Fruit fly (Drosophila melanogaster) whole organism, wandering third instar larva: Measurements from ENCODE around the gene Sugb.
A peak's percentile ranks its signal among the peaks of the same experiment; 100 is the strongest.

Experiments
- Abd-B ChIP-seq: fragments of >200 bp; optimal IDR thresholded peaks from 2 replicates; lab custom pipeline; 2017; ENCODE audit warnings: missing biosample characterization, missing genetic modification characterization
- CG32264 ChIP-seq: fragments of 200-800 bp; sonication (Bioruptor generic); optimal IDR thresholded peaks from 2 replicates; lab custom pipeline; 2016; ENCODE audit warnings: missing biosample characterization, missing genetic modification characterization
- CG9705 ChIP-seq: fragments of 200-800 bp; sonication (Bioruptor generic); optimal IDR thresholded peaks from 2 replicates; lab custom pipeline; 2018; ENCODE audit warnings: missing biosample characterization, mild to moderate bottlenecking, missing genetic modification characterization
- CrebA ChIP-seq: fragments of 200-800 bp; sonication (Bioruptor generic); optimal IDR thresholded peaks from 2 replicates; lab custom pipeline; 2016; ENCODE audit warnings: missing biosample characterization, mild to moderate bottlenecking, missing genetic modification characterization, borderline replicate concordance
- Dfd ChIP-seq: fragments of >200 bp; optimal IDR thresholded peaks from 2 replicates; lab custom pipeline; 2017; ENCODE audit warnings: missing biosample characterization, missing genetic modification characterization
- Dif ChIP-seq: fragments of 200-275, 200-300 bp; sonication (Bioruptor generic); optimal IDR thresholded peaks from 2 replicates; lab custom pipeline; 2018; ENCODE audit warnings: missing biosample characterization, missing genetic modification characterization; ENCODE audit not compliant: partially characterized antibody
- GATAd ChIP-seq: sonication (Bioruptor generic); optimal IDR thresholded peaks from 2 replicates; lab custom pipeline; 2016; ENCODE audit warnings: missing biosample characterization, missing genetic modification characterization
- HLH106 ChIP-seq: fragments of 200-800 bp; optimal IDR thresholded peaks from 3 replicates; lab custom pipeline; 2019; ENCODE audit warnings: missing biosample characterization, mild to moderate bottlenecking, missing genetic modification characterization, moderate library complexity
- Hnf4 ChIP-seq: fragments of 200-800 bp; sonication (Bioruptor generic); optimal IDR thresholded peaks from 2 replicates; lab custom pipeline; 2016; ENCODE audit warnings: missing biosample characterization, mild to moderate bottlenecking, missing genetic modification characterization
- Hr78 ChIP-seq: fragments of >200 bp; optimal IDR thresholded peaks from 2 replicates; lab custom pipeline; 2017; ENCODE audit warnings: missing biosample characterization, missing genetic modification characterization
- Hr83 ChIP-seq: fragments of 200-300 bp; sonication (Bioruptor generic); optimal IDR thresholded peaks from 2 replicates; lab custom pipeline; 2016; ENCODE audit warnings: missing biosample characterization, mild to moderate bottlenecking, missing genetic modification characterization, moderate library complexity; ENCODE audit not compliant: poor library complexity, severe bottlenecking
- Jra ChIP-seq: sonication (Bioruptor generic); optimal IDR thresholded peaks from 2 replicates; lab custom pipeline; 2016; ENCODE audit warnings: missing biosample characterization, missing genetic modification characterization
- Mio ChIP-seq: sonication (Bioruptor generic); optimal IDR thresholded peaks from 2 replicates; lab custom pipeline; 2016; ENCODE audit warnings: missing biosample characterization, missing genetic modification characterization
- Myc ChIP-seq: fragments of >200 bp; optimal IDR thresholded peaks from 2 replicates; lab custom pipeline; 2017
- N ChIP-seq: fragments of >200 bp; optimal IDR thresholded peaks from 2 replicates; lab custom pipeline; 2018; ENCODE audit warnings: missing biosample characterization, missing external identifiers, missing genetic modification characterization
- OdsH ChIP-seq: fragments of 200-800 bp; sonication (Bioruptor generic); optimal IDR thresholded peaks from 2 replicates; lab custom pipeline; 2016; ENCODE audit warnings: missing biosample characterization, mild to moderate bottlenecking, missing genetic modification characterization
- Rel ChIP-seq, 2 experiments: fragments of 200-800 bp; sonication (Bioruptor generic) in 1 of 2; optimal IDR thresholded peaks; 2 replicates in 1 of 2; 3 replicates in 1 of 2; lab custom pipeline; 2016 to 2019; ENCODE audit warnings: mild to moderate bottlenecking in 2 of 2, missing biosample characterization in 2 of 2, missing genetic modification characterization in 2 of 2, moderate library complexity in 1 of 2
- Sp1 ChIP-seq: fragments of 200-800 bp; sonication (Bioruptor generic); optimal IDR thresholded peaks from 3 replicates; lab custom pipeline; 2019; ENCODE audit warnings: missing biosample characterization, mild to moderate bottlenecking, missing genetic modification characterization, moderate library complexity
- Vsx2 ChIP-seq: fragments of 200-300, 225-300 bp; sonication (Bioruptor generic); optimal IDR thresholded peaks from 2 replicates; lab custom pipeline; 2018; ENCODE audit warnings: missing biosample characterization, missing genetic modification characterization; ENCODE audit not compliant: partially characterized antibody
- br ChIP-seq: fragments of 200-800 bp; sonication (Bioruptor generic); optimal IDR thresholded peaks from 2 replicates; lab custom pipeline; 2016; ENCODE audit warnings: missing biosample characterization, missing genetic modification characterization
- brk ChIP-seq: fragments of 200-800 bp; sonication (Bioruptor generic); optimal IDR thresholded peaks from 2 replicates; lab custom pipeline; 2016; ENCODE audit warnings: missing biosample characterization, mild to moderate bottlenecking, missing genetic modification characterization
- dl ChIP-seq, 2 experiments: fragments of 175-275, 200-275 bp in 1 of 2; fragments of 200-275 bp in 1 of 2; sonication (Bioruptor generic); optimal IDR thresholded peaks; lab custom pipeline; 2018; ENCODE audit warnings: mild to moderate bottlenecking in 2 of 2, missing biosample characterization in 2 of 2, missing genetic modification characterization in 2 of 2, moderate library complexity in 2 of 2; ENCODE audit not compliant: partially characterized antibody in 2 of 2, insufficient read depth in 1 of 2
- dmrt93B ChIP-seq: fragments of 200-800 bp; sonication (Bioruptor generic); optimal IDR thresholded peaks from 2 replicates; lab custom pipeline; 2018; ENCODE audit warnings: missing biosample characterization, mild to moderate bottlenecking, missing genetic modification characterization
- dsf ChIP-seq: sonication (Bioruptor generic); optimal IDR thresholded peaks from 2 replicates; lab custom pipeline; 2016; ENCODE audit warnings: missing biosample characterization, missing genetic modification characterization, borderline replicate concordance
- ey ChIP-seq: fragments of 200-800 bp; sonication (Bioruptor generic); optimal IDR thresholded peaks from 2 replicates; lab custom pipeline; 2016; ENCODE audit warnings: missing biosample characterization, missing genetic modification characterization
- foxo ChIP-seq, 2 experiments: fragments of 200-800 bp; sonication (Bioruptor generic); optimal IDR thresholded peaks; 2 replicates in 1 of 2; 3 replicates in 1 of 2; lab custom pipeline; 2016 to 2017; ENCODE audit warnings: missing biosample characterization in 2 of 2, missing genetic modification characterization in 2 of 2
- fru ChIP-seq: fragments of 200-800 bp; sonication (Bioruptor generic); optimal IDR thresholded peaks from 3 replicates; lab custom pipeline; 2016; ENCODE audit warnings: missing biosample characterization, mild to moderate bottlenecking, missing genetic modification characterization
- h ChIP-seq: fragments of 200-800 bp; sonication (Bioruptor generic); optimal IDR thresholded peaks from 3 replicates; lab custom pipeline; 2016; ENCODE audit warnings: missing biosample characterization, mild to moderate bottlenecking, missing genetic modification characterization
- jim ChIP-seq: fragments of 175-275, 200-325 bp; sonication (Bioruptor generic); optimal IDR thresholded peaks from 2 replicates; lab custom pipeline; 2016; ENCODE audit warnings: missing biosample characterization, mild to moderate bottlenecking, missing genetic modification characterization
- lola ChIP-seq: fragments of >200 bp; optimal IDR thresholded peaks from 2 replicates; lab custom pipeline; 2017; ENCODE audit warnings: missing biosample characterization, missing genetic modification characterization
- pan ChIP-seq: fragments of >200 bp; optimal IDR thresholded peaks from 2 replicates; lab custom pipeline; 2017
- psq ChIP-seq: fragments of 200-800 bp; sonication (Bioruptor generic); optimal IDR thresholded peaks from 3 replicates; lab custom pipeline; 2017; ENCODE audit warnings: missing biosample characterization, mild to moderate bottlenecking, missing genetic modification characterization, moderate library complexity
- rgr ChIP-seq: fragments of 200-800 bp; sonication (Bioruptor generic); optimal IDR thresholded peaks from 3 replicates; lab custom pipeline; 2016; ENCODE audit warnings: missing biosample characterization, mild to moderate bottlenecking, missing genetic modification characterization
- sage ChIP-seq: fragments of 200-800 bp; sonication (Bioruptor generic); optimal IDR thresholded peaks from 2 replicates; lab custom pipeline; 2016; ENCODE audit warnings: missing biosample characterization, mild to moderate bottlenecking, missing genetic modification characterization
- sv ChIP-seq: fragments of 200-800 bp; sonication (Bioruptor generic); optimal IDR thresholded peaks from 3 replicates; lab custom pipeline; 2016; ENCODE audit warnings: missing biosample characterization, missing genetic modification characterization
- tai ChIP-seq: sonication (Bioruptor generic); optimal IDR thresholded peaks from 2 replicates; lab custom pipeline; 2016; ENCODE audit warnings: missing biosample characterization, missing genetic modification characterization
- usp ChIP-seq: fragments of >200 bp; optimal IDR thresholded peaks from 2 replicates; lab custom pipeline; 2017; ENCODE audit warnings: missing biosample characterization, missing genetic modification characterization
- woc ChIP-seq: sonication (Bioruptor generic); optimal IDR thresholded peaks from 2 replicates; lab custom pipeline; 2016; ENCODE audit warnings: missing biosample characterization, mild to moderate bottlenecking, missing genetic modification characterization

Sugb gene

dm6 chr3L:11721498-11721946, 37.7 kb downstream of the Sugb start:
- TF ChIP-seq N (GFP tag; lab: Kevin White, UChicago) (no peak), jim (GFP tag; lab: Kevin White, UChicago) (no peak), CrebA (GFP tag; lab: Kevin White, UChicago) (no peak), h (GFP tag; lab: Kevin White, UChicago) (peak; percentile 50), woc (GFP tag; lab: Kevin White, UChicago) (no peak), Dif (GFP tag; lab: Kevin White, UChicago) (no peak), fru (GFP tag; lab: Kevin White, UChicago) (peak; percentile 37), psq (GFP tag; lab: Kevin White, UChicago) (peak; percentile 5), lola (GFP tag; lab: Kevin White, UChicago) (no peak), CG9705 (GFP tag; lab: Kevin White, UChicago) (no peak), ey (GFP tag; lab: Kevin White, UChicago) (peak; percentile 45), OdsH (GFP tag; lab: Kevin White, UChicago) (peak; percentile 33), sv (GFP tag; lab: Kevin White, UChicago) (no peak), sage (GFP tag; lab: Kevin White, UChicago) (no peak), Hnf4 (peak; percentile 44), Mio (GFP tag; lab: Kevin White, UChicago) (no peak), Vsx2 (GFP tag; lab: Kevin White, UChicago) (no peak), usp (GFP tag; lab: Kevin White, UChicago) (no peak), Hr83 (GFP tag; lab: Kevin White, UChicago) (no peak), HLH106 (tag; lab: Kevin White, UChicago) (peak; percentile 45), foxo (GFP tag; optimal IDR thresholded peaks at IDR 0.05; lab: Kevin White, UChicago) (peak in 1 of 2 experiments; percentile 31), Rel (GFP tag; optimal IDR thresholded peaks at IDR 0.05; lab: Kevin White, UChicago) (no peak), Rel (tag; optimal IDR thresholded peaks at IDR 0.05; lab: Kevin White, UChicago) (no peak), GATAd (no peak), br (peak; percentile 27), dl (GFP tag; optimal IDR thresholded peaks at IDR 0.05; lab: Kevin White, UChicago; ENCODE audit: insufficient read depth in 1 of 2, partially characterized antibody in 2 of 2) (no peak), dsf (no peak), Jra (peak; percentile 43), Abd-B (GFP tag; lab: Kevin White, UChicago) (no peak), brk (GFP tag; lab: Kevin White, UChicago) (no peak), rgr (peak; percentile 39), pan (lab: Kevin White, UChicago) (no peak), CG32264 (GFP tag; lab: Kevin White, UChicago) (no peak), Dfd (GFP tag; lab: Kevin White, UChicago) (no peak), dmrt93B (GFP tag; lab: Kevin White, UChicago) (no peak), Hr78 (no peak), Sp1 (no peak), Myc (lab: Kevin White, UChicago) (no peak), tai (GFP tag; lab: Kevin White, UChicago) (no peak)

- TF ChIP-seq jim (GFP tag; lab: Kevin White, UChicago) (no peak), br (no peak), brk (GFP tag; lab: Kevin White, UChicago) (no peak), sv (GFP tag; lab: Kevin White, UChicago) (no peak)
- TF ChIP-seq, all 38 proteins: peak for 0
These were observed 44.4 kb downstream of the Sugb start, which contains the start of gene sunn for dm6 chr3L:11728147-11728546. Gene sunn, plus strand, starts transcription at chr3L:11728348.

dm6 chr3L:11731841-11732240, 48.1 kb downstream of the Sugb start, which contains the start of gene CG32087:
Gene CG32087, plus strand, starts transcription at chr3L:11732141.
- TF ChIP-seq Mio (GFP tag; lab: Kevin White, UChicago) (no peak), CrebA (GFP tag; lab: Kevin White, UChicago) (no peak), pan (lab: Kevin White, UChicago) (no peak), Sp1 (no peak), dmrt93B (GFP tag; lab: Kevin White, UChicago) (no peak), usp (GFP tag; lab: Kevin White, UChicago) (no peak), br (no peak), HLH106 (tag; lab: Kevin White, UChicago) (no peak), Hr83 (GFP tag; lab: Kevin White, UChicago) (no peak), Dfd (GFP tag; lab: Kevin White, UChicago) (no peak), Hnf4 (no peak), sage (GFP tag; lab: Kevin White, UChicago) (no peak), woc (GFP tag; lab: Kevin White, UChicago) (no peak), foxo (GFP tag; optimal IDR thresholded peaks at IDR 0.05; lab: Kevin White, UChicago) (no peak), Rel (GFP tag; optimal IDR thresholded peaks at IDR 0.05; lab: Kevin White, UChicago) (no peak), Rel (tag; optimal IDR thresholded peaks at IDR 0.05; lab: Kevin White, UChicago) (no peak), sv (GFP tag; lab: Kevin White, UChicago) (no peak), jim (GFP tag; lab: Kevin White, UChicago) (no peak), h (GFP tag; lab: Kevin White, UChicago) (no peak), GATAd (no peak), brk (GFP tag; lab: Kevin White, UChicago) (no peak)
